Fruit fly (Drosophila melanogaster) whole organism, prepupa: ENCODE results near the gene CG4452.
A peak's percentile ranks its signal among the peaks of the same experiment; 100 is the strongest.

ENCODE experiments used
- Blimp-1 ChIP-seq: fragments of 200-800 bp; sonication (Bioruptor generic); optimal IDR thresholded peaks from 3 replicates; lab custom pipeline; 2017; ENCODE audit warnings: missing biosample characterization, missing genetic modification characterization, mild to moderate bottlenecking, moderate library complexity, missing genetic modification reagents
- CG10631 ChIP-seq: fragments of 200-800 bp; sonication (Bioruptor generic); optimal IDR thresholded peaks from 2 replicates; lab custom pipeline; 2016; ENCODE audit warnings: missing biosample characterization, missing genetic modification characterization
- CG11294 ChIP-seq: fragments of 200-800 bp; sonication (Bioruptor generic); IDR thresholded peaks from 2 replicates; pipeline ENCODE4 v1.3.6; 2022; ENCODE audit warnings: missing biosample characterization, missing genetic modification characterization
- CG11762 ChIP-seq: fragments of 200-800 bp; sonication (Bioruptor generic); optimal IDR thresholded peaks from 3 replicates; lab custom pipeline; 2016; ENCODE audit warnings: missing biosample characterization, missing genetic modification characterization; ENCODE audit not compliant: insufficient read depth
- CG11902 ChIP-seq: fragments of 200-800 bp; sonication (Bioruptor generic); optimal IDR thresholded peaks from 3 replicates; lab custom pipeline; 2016; ENCODE audit warnings: missing biosample characterization, missing genetic modification characterization
- CG15336 ChIP-seq: fragments of 200-800 bp; sonication (Bioruptor generic); IDR thresholded peaks from 2 replicates; pipeline ENCODE4 v1.3.6; 2022; ENCODE audit warnings: missing biosample characterization, missing genetic modification characterization
- CG1621 ChIP-seq: fragments of 200-800 bp; sonication (Bioruptor generic); optimal IDR thresholded peaks from 3 replicates; lab custom pipeline; 2018; ENCODE audit warnings: missing biosample characterization, mild to moderate bottlenecking, missing genetic modification characterization
- CG16779 ChIP-seq: fragments of 200-800 bp; sonication (Bioruptor generic); optimal IDR thresholded peaks from 3 replicates; lab custom pipeline; 2017; ENCODE audit warnings: missing biosample characterization, mild to moderate bottlenecking, missing genetic modification characterization
- CG31627 ChIP-seq: fragments of 200-800 bp; sonication (Bioruptor generic); optimal IDR thresholded peaks from 3 replicates; lab custom pipeline; 2016; ENCODE audit warnings: missing biosample characterization, missing genetic modification characterization
- CG32006 ChIP-seq: fragments of 200-800 bp; sonication (Bioruptor generic); optimal IDR thresholded peaks from 3 replicates; lab custom pipeline; 2017; ENCODE audit warnings: missing biosample characterization, mild to moderate bottlenecking, missing genetic modification characterization
- CG3919 ChIP-seq: fragments of 200-800 bp; sonication (Bioruptor generic); optimal IDR thresholded peaks from 3 replicates; lab custom pipeline; 2016; ENCODE audit warnings: missing biosample characterization, missing genetic modification characterization
- CG4318 ChIP-seq: fragments of 200-800 bp; sonication (Bioruptor generic); optimal IDR thresholded peaks from 3 replicates; lab custom pipeline; 2017; ENCODE audit warnings: missing biosample characterization, mild to moderate bottlenecking, missing genetic modification characterization
- CG6276 ChIP-seq: fragments of 200-800 bp; sonication (Bioruptor generic); optimal IDR thresholded peaks from 2 replicates; lab custom pipeline; 2017; ENCODE audit warnings: missing biosample characterization, mild to moderate bottlenecking, missing genetic modification characterization
- CG6792 ChIP-seq: fragments of 200-800 bp; sonication (Bioruptor generic); optimal IDR thresholded peaks from 3 replicates; lab custom pipeline; 2016; ENCODE audit warnings: missing biosample characterization, missing genetic modification characterization
- CG6808 ChIP-seq: fragments of 200-800 bp; sonication (Bioruptor generic); optimal IDR thresholded peaks from 3 replicates; lab custom pipeline; 2017; ENCODE audit warnings: missing biosample characterization, missing genetic modification characterization, mild to moderate bottlenecking, moderate library complexity, missing genetic modification reagents
- CG8119 ChIP-seq: fragments of 200-800 bp; sonication (Bioruptor generic); IDR thresholded peaks from 3 replicates; pipeline ENCODE4 v1.3.6; 2022; ENCODE audit warnings: missing biosample characterization, missing genetic modification characterization
- CG8319 ChIP-seq: fragments of 200-800 bp; sonication (Bioruptor generic); optimal IDR thresholded peaks from 3 replicates; lab custom pipeline; 2016; ENCODE audit warnings: missing biosample characterization, missing genetic modification characterization
- CG8632 ChIP-seq: fragments of 200-800 bp; sonication (Bioruptor generic); optimal IDR thresholded peaks from 3 replicates; lab custom pipeline; 2016; ENCODE audit warnings: missing biosample characterization, missing genetic modification characterization
- CG9139 ChIP-seq: fragments of 200-800 bp; sonication (Bioruptor generic); optimal IDR thresholded peaks from 3 replicates; lab custom pipeline; 2017; ENCODE audit warnings: missing biosample characterization, mild to moderate bottlenecking, missing genetic modification characterization
- Eip75B ChIP-seq: fragments of 200-800 bp; sonication (Bioruptor generic); optimal IDR thresholded peaks from 3 replicates; lab custom pipeline; 2016; ENCODE audit warnings: missing biosample characterization, missing genetic modification characterization
- Ets96B ChIP-seq: fragments of 200-800 bp; optimal IDR thresholded peaks from 2 replicates; lab custom pipeline; 2019; ENCODE audit warnings: missing biosample characterization, mild to moderate bottlenecking, missing genetic modification characterization, moderate library complexity
- Hr39 ChIP-seq: fragments of 200-800 bp; sonication (Bioruptor generic); optimal IDR thresholded peaks from 2 replicates; lab custom pipeline; 2016; ENCODE audit warnings: missing biosample characterization, missing genetic modification characterization
- Hr4 ChIP-seq: fragments of 200-800 bp; sonication (Bioruptor generic); optimal IDR thresholded peaks from 3 replicates; lab custom pipeline; 2016; ENCODE audit warnings: missing biosample characterization, missing genetic modification characterization
- OdsH ChIP-seq: fragments of 200-800 bp; sonication (Bioruptor generic); optimal IDR thresholded peaks from 3 replicates; lab custom pipeline; 2016; ENCODE audit warnings: missing biosample characterization, missing genetic modification characterization
- Smox ChIP-seq: fragments of 200-800 bp; sonication (Bioruptor generic); optimal IDR thresholded peaks from 3 replicates; lab custom pipeline; 2016; ENCODE audit warnings: missing biosample characterization, missing genetic modification characterization
- Sox14 ChIP-seq: fragments of 200-800 bp; sonication (Bioruptor generic); optimal IDR thresholded peaks from 3 replicates; lab custom pipeline; 2016; ENCODE audit warnings: missing biosample characterization, missing genetic modification characterization
- Sox15 ChIP-seq: fragments of 200-800 bp; sonication (Bioruptor generic); optimal IDR thresholded peaks from 3 replicates; lab custom pipeline; 2016; ENCODE audit warnings: missing biosample characterization, missing genetic modification characterization
- achi ChIP-seq: fragments of 200-800 bp; sonication (Bioruptor generic); optimal IDR thresholded peaks from 3 replicates; lab custom pipeline; 2016; ENCODE audit warnings: missing biosample characterization, missing genetic modification characterization
- acj6 ChIP-seq: fragments of 200-800 bp; sonication (Bioruptor generic); optimal IDR thresholded peaks from 3 replicates; lab custom pipeline; 2016; ENCODE audit warnings: missing biosample characterization, missing genetic modification characterization
- cyc ChIP-seq: fragments of 200-800 bp; sonication (Bioruptor generic); optimal IDR thresholded peaks from 3 replicates; lab custom pipeline; 2016; ENCODE audit warnings: missing biosample characterization, missing genetic modification characterization
- dac ChIP-seq: fragments of 200-800 bp; sonication (Bioruptor generic); optimal IDR thresholded peaks from 2 replicates; lab custom pipeline; 2017; ENCODE audit warnings: missing biosample characterization, mild to moderate bottlenecking, missing genetic modification characterization
- eg ChIP-seq: fragments of 200-800 bp; sonication (Bioruptor generic); IDR thresholded peaks from 3 replicates; pipeline ENCODE4 v1.3.6; 2022; ENCODE audit warnings: missing biosample characterization, missing genetic modification characterization
- esn ChIP-seq: fragments of 200-800 bp; sonication (Bioruptor generic); optimal IDR thresholded peaks from 2 replicates; lab custom pipeline; 2016; ENCODE audit warnings: missing biosample characterization, mild to moderate bottlenecking, missing genetic modification characterization, moderate library complexity
- fd59A ChIP-seq: fragments of 200-800 bp; sonication (Bioruptor generic); optimal IDR thresholded peaks from 2 replicates; lab custom pipeline; 2017; ENCODE audit warnings: missing biosample characterization, mild to moderate bottlenecking, missing genetic modification characterization, missing genetic modification reagents
- fd85E ChIP-seq: fragments of 200-800 bp; sonication (Bioruptor generic); optimal IDR thresholded peaks from 3 replicates; lab custom pipeline; 2016; ENCODE audit warnings: missing biosample characterization, missing genetic modification characterization
- fkh ChIP-seq: fragments of 200-800 bp; sonication (Bioruptor generic); optimal IDR thresholded peaks from 3 replicates; lab custom pipeline; 2017; ENCODE audit warnings: missing biosample characterization, mild to moderate bottlenecking, missing genetic modification characterization, moderate library complexity
- lz ChIP-seq: fragments of 200-800 bp; sonication (Bioruptor generic); optimal IDR thresholded peaks from 3 replicates; lab custom pipeline; 2016; ENCODE audit warnings: missing biosample characterization, missing genetic modification characterization
- net ChIP-seq: fragments of 200-800 bp; sonication (Bioruptor generic); optimal IDR thresholded peaks from 3 replicates; lab custom pipeline; 2016; ENCODE audit warnings: missing biosample characterization, missing genetic modification characterization
- pdm3 ChIP-seq: fragments of 200-800 bp; sonication (Bioruptor generic); optimal IDR thresholded peaks from 3 replicates; lab custom pipeline; 2016; ENCODE audit warnings: missing biosample characterization, missing genetic modification characterization
- salr ChIP-seq, 2 experiments: fragments of 200-800 bp; sonication (Bioruptor generic); optimal IDR thresholded peaks; 3 replicates each; lab custom pipeline; 2016 to 2018; ENCODE audit warnings: missing biosample characterization in 2 of 2, missing genetic modification characterization in 2 of 2, mild to moderate bottlenecking in 1 of 2
- spab ChIP-seq: fragments of 200-800 bp; sonication (Bioruptor generic); optimal IDR thresholded peaks from 2 replicates; lab custom pipeline; 2017; ENCODE audit warnings: missing biosample characterization, mild to moderate bottlenecking, missing genetic modification characterization, missing genetic modification reagents
- svp ChIP-seq: fragments of 200-800 bp; sonication (Bioruptor generic); peaks from one replicate; lab custom pipeline; 2016; ENCODE audit warnings: missing biosample characterization, missing genetic modification characterization
- topi ChIP-seq: fragments of 200-800 bp; sonication (Bioruptor generic); optimal IDR thresholded peaks from 3 replicates; lab custom pipeline; 2016; ENCODE audit warnings: missing biosample characterization, missing genetic modification characterization
- vri ChIP-seq: fragments of 200-800 bp; sonication (Bioruptor generic); optimal IDR thresholded peaks from 3 replicates; lab custom pipeline; 2016; ENCODE audit warnings: missing biosample characterization, mild to moderate bottlenecking, missing genetic modification characterization

The CG4452 gene

dm6 chr3L:9397156-9397555 is 30.0 kb downstream of the CG4452 start (continued):
- TF ChIP-seq fd59A (GFP tag; lab: Kevin White, UChicago) (no peak), CG11294 (GFP tag; lab: Robert Waterston, UW) (no peak), Sox14 (GFP tag; lab: Kevin White, UChicago) (no peak), net (GFP tag; lab: Kevin White, UChicago) (no peak), CG6808 (GFP tag; lab: Kevin White, UChicago) (peak; percentile 52), esn (GFP tag; lab: Kevin White, UChicago) (peak; percentile 9), CG8319 (GFP tag; lab: Kevin White, UChicago) (no peak), vri (GFP tag; lab: Kevin White, UChicago) (peak; percentile 40), eg (GFP tag; lab: Robert Waterston, UW) (no peak), CG8119 (GFP tag; lab: Robert Waterston, UW) (0 out of 3 replicates have a peak, but pooled peaks have one; percentile 22), CG6276 (GFP tag; lab: Kevin White, UChicago) (no peak), dac (GFP tag; lab: Kevin White, UChicago) (no peak), Hr39 (GFP tag; lab: Kevin White, UChicago) (no peak), pdm3 (no peak), CG9139 (no peak)

dm6 chr3L:9398028-9398427 is 30.9 kb downstream of the CG4452 start:
- TF ChIP-seq topi (GFP tag; lab: Kevin White, UChicago) (no peak), CG15336 (GFP tag; lab: Robert Waterston, UW) (no peak), OdsH (GFP tag; lab: Kevin White, UChicago) (no peak), Sox14 (GFP tag; lab: Kevin White, UChicago) (no peak), CG9139 (no peak), CG6276 (GFP tag; lab: Kevin White, UChicago) (no peak), lz (GFP tag; lab: Kevin White, UChicago) (no peak)

dm6 chr3L:9398435-9398981 is 31.3 kb downstream of the CG4452 start:
- TF ChIP-seq fd59A (GFP tag; lab: Kevin White, UChicago) (no peak), lz (GFP tag; lab: Kevin White, UChicago) (no peak), CG16779 (tag; lab: Kevin White, UChicago) (no peak), eg (GFP tag; lab: Robert Waterston, UW) (no peak; the same call in 1 of the 3 replicates), pdm3 (no peak), Hr4 (GFP tag; lab: Kevin White, UChicago) (no peak), Blimp-1 (no peak), CG10631 (GFP tag; lab: Kevin White, UChicago) (no peak), CG8319 (GFP tag; lab: Kevin White, UChicago) (no peak), CG1621 (tag; lab: Kevin White, UChicago) (peak; percentile 8), achi (no peak), Sox14 (GFP tag; lab: Kevin White, UChicago) (peak; percentile 19), CG6276 (GFP tag; lab: Kevin White, UChicago) (no peak), Ets96B (tag; lab: Kevin White, UChicago) (peak; percentile 8), CG11294 (GFP tag; lab: Robert Waterston, UW) (peak; percentile 39), topi (GFP tag; lab: Kevin White, UChicago) (no peak), CG11902 (GFP tag; lab: Kevin White, UChicago) (peak; percentile 3), fd85E (GFP tag; lab: Kevin White, UChicago) (no peak), svp (GFP tag; lab: Kevin White, UChicago) (no peak), cyc (GFP tag; lab: Kevin White, UChicago) (peak; percentile 16), CG15336 (GFP tag; lab: Robert Waterston, UW) (no peak), fkh (GFP tag; lab: Kevin White, UChicago) (no peak), CG4318 (GFP tag; lab: Kevin White, UChicago) (no peak), Sox15 (GFP tag; lab: Kevin White, UChicago) (no peak), acj6 (GFP tag; lab: Kevin White, UChicago) (no peak), salr (GFP tag; optimal IDR thresholded peaks at IDR 0.05; lab: Kevin White, UChicago) (peak in 1 of 2 experiments; percentile 12), CG8119 (GFP tag; lab: Robert Waterston, UW) (0 out of 3 replicates have a peak, but pooled peaks have one; percentile 25), CG8632 (no peak), CG6792 (GFP tag; lab: Kevin White, UChicago) (no peak), CG31627 (no peak), CG11762 (no peak), dac (GFP tag; lab: Kevin White, UChicago) (no peak), CG32006 (no peak), CG9139 (no peak), CG3919 (peak; percentile 57), CG6808 (GFP tag; lab: Kevin White, UChicago) (peak; percentile 5), Smox (no peak), spab (GFP tag; lab: Kevin White, UChicago) (peak; percentile 14), Eip75B (GFP tag; lab: Kevin White, UChicago) (no peak)
